Worm (Caenorhabditis elegans): ENCODE data around the gene T05A8.8.
A peak's percentile ranks its signal among the peaks of the same experiment; 100 is the strongest.

T05A8.8 gene

DNA sequence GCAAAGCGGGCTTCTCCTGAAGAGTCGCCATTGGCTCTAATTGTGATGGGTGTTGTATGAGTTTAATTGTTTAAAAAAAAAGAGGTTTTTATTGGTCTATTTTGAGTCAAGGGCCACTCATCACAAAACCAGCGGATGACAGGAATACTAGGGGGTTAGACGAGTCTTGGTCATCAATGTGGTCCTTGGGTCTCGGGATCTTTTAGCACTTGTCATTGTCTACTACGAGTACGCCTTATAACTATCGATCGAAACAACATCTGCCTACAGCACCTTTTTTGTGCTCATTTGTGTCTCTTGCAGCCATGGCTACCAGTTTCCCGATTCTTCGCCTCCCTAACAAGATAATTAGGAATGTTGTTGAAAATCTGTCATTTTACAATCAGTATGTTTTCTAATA lies 28.2 kb downstream of the T05A8.8 start, which contains the start of gene fbxb-108:
Gene fbxb-108 (plus strand): TSS at position 301 of the 400 bp plus-strand sequence.
- TF ChIP-seq elt-1 (tag; optimal IDR thresholded peaks at IDR 0.05; ENCODE audit: borderline replicate concordance, insufficient read depth) (no peak), snpc-4 (tag; optimal IDR thresholded peaks at IDR 0.05) (no peak), ces-1 (GFP tag; optimal IDR thresholded peaks at IDR 0.05) (no peak), blmp-1 (tag; optimal IDR thresholded peaks at IDR 0.05) (no peak), nhr-12 (tag; optimal IDR thresholded peaks at IDR 0.05) (no peak), drap-1 (GFP tag; optimal IDR thresholded peaks at IDR 0.05) (no peak)

DNA sequence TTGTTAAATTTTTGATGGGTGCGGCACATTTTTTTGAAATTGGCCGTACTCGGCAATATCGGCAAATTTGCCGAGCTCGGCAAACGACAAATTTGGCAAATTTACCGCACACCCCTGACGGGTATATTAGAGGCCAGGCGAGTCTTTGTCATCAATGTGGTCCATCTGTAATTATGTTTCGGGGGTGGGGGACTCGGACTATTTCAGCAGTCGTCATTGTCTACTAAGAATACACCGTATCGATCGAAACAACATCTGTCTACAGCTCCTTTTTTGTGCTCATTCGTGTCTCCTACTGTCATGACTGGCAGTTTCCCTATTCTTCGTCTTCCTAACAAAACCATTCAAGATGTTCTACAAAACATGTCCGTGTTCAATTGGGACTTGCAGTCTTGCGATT lies 29.9 kb downstream of the T05A8.8 start, which contains the start of gene F08D12.15:
Gene F08D12.15 (plus strand): TSS at position 301 of the 400 bp plus-strand sequence.
- TF ChIP-seq nhr-76 (tag; optimal IDR thresholded peaks at IDR 0.05) (no peak), flh-1 (GFP tag; optimal IDR thresholded peaks at IDR 0.05) (no peak), blmp-1 (tag; optimal IDR thresholded peaks at IDR 0.05) (no peak), lin-32 (GFP tag; optimal IDR thresholded peaks at IDR 0.05) (no peak), ceh-39 (tag; optimal IDR thresholded peaks at IDR 0.05) (no peak), mab-5 (tag; optimal IDR thresholded peaks at IDR 0.05) (no peak), ztf-11 (tag; optimal IDR thresholded peaks at IDR 0.05) (no peak), ceh-83 (GFP tag; optimal IDR thresholded peaks at IDR 0.05) (no peak), hlh-1 (tag; optimal IDR thresholded peaks at IDR 0.05) (no peak), bed-3 (GFP tag; optimal IDR thresholded peaks at IDR 0.05) (no peak), elt-1 (tag; optimal IDR thresholded peaks at IDR 0.05; ENCODE audit: borderline replicate concordance, insufficient read depth) (no peak), zip-8 (tag; optimal IDR thresholded peaks at IDR 0.05) (no peak), nhr-28 (tag; optimal IDR thresholded peaks at IDR 0.05) (no peak), ham-2 (GFP tag; optimal IDR thresholded peaks at IDR 0.05) (no peak), mep-1 (tag; optimal IDR thresholded peaks at IDR 0.05) (no peak), cnd-1 (tag; optimal IDR thresholded peaks at IDR 0.05) (no peak), M03D4.4 (tag; optimal IDR thresholded peaks at IDR 0.05) (no peak), tbx-8 (GFP tag; optimal IDR thresholded peaks at IDR 0.05) (no peak)

DNA sequence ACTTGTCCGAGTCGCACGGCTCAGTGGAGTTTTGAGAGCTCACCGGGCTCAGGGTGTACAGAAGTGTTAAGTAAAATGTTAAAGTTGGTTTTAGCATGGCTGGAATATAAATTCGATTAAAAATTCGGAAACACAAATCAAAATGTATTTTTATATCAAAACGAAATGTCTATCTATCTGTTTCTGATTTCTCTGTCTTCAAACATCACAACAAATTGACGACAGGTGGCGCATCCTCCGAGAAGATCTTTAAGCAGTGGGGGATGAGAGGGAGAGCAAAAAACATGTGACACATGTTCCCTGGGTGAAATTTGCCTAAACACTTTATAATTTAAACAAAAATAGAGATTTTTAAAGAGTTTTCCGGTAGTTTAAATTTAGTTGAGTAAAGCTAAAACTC lies 32.5 kb downstream of the T05A8.8 start, which contains the start of gene F08D12.7:
Gene F08D12.7 (minus strand): TSS at position 101 of the 400 bp plus-strand sequence.
- TF ChIP-seq hlh-1 (tag; optimal IDR thresholded peaks at IDR 0.05) (peak; percentile 88), pha-4 (tag; optimal IDR thresholded peaks at IDR 0.05) (no peak)

DNA sequence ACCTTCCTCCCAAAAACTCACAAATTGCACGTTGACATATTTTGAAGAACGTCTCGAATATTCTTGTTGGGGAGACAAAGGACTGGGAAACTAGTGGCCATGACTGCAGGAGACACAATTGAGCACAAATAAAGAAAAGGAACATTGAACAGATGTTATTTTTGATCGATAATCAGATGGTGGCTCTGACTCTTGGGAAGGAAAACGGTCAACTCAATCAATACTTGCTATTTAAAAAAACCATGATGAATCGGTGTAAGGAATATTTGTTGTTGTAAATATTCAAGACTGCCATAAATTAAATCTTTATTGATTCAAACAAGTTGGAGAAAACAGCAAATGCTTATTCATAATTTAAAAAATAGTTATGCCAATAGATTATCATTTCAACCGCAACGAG lies 34.3 kb downstream of the T05A8.8 start, which contains the start of gene fbxb-105:
Gene fbxb-105 (minus strand): TSS at position 101 of the 400 bp plus-strand sequence.
- TF ChIP-seq ceh-39 (tag; optimal IDR thresholded peaks at IDR 0.05) (peak; percentile 38), sptf-1 (tag; optimal IDR thresholded peaks at IDR 0.05) (no peak), cnd-1 (tag; optimal IDR thresholded peaks at IDR 0.05) (peak; percentile 59)

DNA sequence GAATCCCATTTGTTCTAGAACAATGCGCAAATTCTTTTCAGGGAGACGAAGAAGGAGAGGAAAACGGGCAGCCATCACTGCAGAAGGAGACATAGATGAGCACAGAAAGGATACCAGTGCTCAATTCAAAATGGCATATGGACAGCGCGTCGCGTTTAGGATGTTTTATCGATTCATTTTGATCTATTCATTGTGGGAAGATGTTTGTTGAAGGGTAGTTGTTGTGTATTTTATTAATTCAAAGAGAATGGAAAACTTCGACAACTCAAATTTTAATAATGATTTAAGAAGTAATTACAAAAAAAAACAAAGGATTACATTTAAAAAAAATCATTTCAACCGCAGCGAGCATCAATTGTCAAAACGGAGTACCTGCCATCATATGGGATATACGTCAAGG lies 35.7 kb downstream of the T05A8.8 start, which contains the start of gene sdz-10:
Gene sdz-10 (minus strand): TSS at position 101 of the 400 bp plus-strand sequence.
- TF ChIP-seq unc-39 (tag; optimal IDR thresholded peaks at IDR 0.05), result no peak
- TF ChIP-seq ceh-39 (tag; optimal IDR thresholded peaks at IDR 0.05), result peak; percentile 18

DNA sequence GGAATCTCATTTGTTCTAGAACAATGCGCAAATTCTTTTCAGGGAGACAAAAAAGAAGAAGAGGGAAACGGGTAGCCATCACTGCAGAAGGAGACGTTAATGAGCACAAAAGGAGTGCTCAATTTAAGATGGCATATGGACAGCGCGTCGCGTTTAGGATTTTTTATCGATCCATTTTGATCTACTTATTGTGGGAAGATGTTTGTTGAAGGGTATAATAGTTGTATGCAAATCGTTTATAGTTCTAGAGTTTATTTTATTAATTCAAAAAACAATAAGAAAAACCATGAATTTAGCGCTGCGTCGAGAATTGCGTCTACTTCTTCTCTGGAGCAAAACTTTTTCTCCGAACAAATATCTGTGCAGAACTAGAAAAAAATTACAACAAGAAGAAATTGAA lies 37.1 kb downstream of the T05A8.8 start, which contains the start of gene sdz-9:
Gene sdz-9 (minus strand): TSS at position 101 of the 400 bp plus-strand sequence.
- TF ChIP-seq flh-1 (GFP tag; optimal IDR thresholded peaks at IDR 0.05), result no peak
- TF ChIP-seq mab-5 (tag; optimal IDR thresholded peaks at IDR 0.05), result no peak
- no peak for TF ChIP-seq lin-13 (tag; optimal IDR thresholded peaks at IDR 0.05)
- TF ChIP-seq lsy-2 (tag; optimal IDR thresholded peaks at IDR 0.05), result no peak
- TF ChIP-seq bed-3 (GFP tag; optimal IDR thresholded peaks at IDR 0.05), result no peak
- TF ChIP-seq lin-32 (GFP tag; optimal IDR thresholded peaks at IDR 0.05), result no peak
- no peak for TF ChIP-seq nhr-237 (tag; optimal IDR thresholded peaks at IDR 0.05)
- TF ChIP-seq M03D4.4 (tag; optimal IDR thresholded peaks at IDR 0.05), result no peak
- no peak for TF ChIP-seq ces-1 (GFP tag; optimal IDR thresholded peaks at IDR 0.05)
- TF ChIP-seq mls-2 (tag; optimal IDR thresholded peaks at IDR 0.05), result no peak
- no peak for TF ChIP-seq nhr-12 (tag; optimal IDR thresholded peaks at IDR 0.05)

Measured in whole organism, mixed stage, embryonic.